Worm (Caenorhabditis elegans): ENCODE data around the gene gcy-33.
"Not testable (repeated sequence)": the region's sequence is repeated elsewhere in the genome, so short reads cannot be mapped to it uniquely, and the experiment has no call there.

Gene gcy-33

ce11 chrV:12020940-12021339 is 19.3 kb upstream of the gcy-33 start:
- TF ChIP-seq unc-62 (GFP tag; optimal IDR thresholded peaks at IDR 0.05) = no peak

ce11 chrV:12020026-12020425 is 18.4 kb upstream of the gcy-33 start, which contains the start of gene F10C2.3:
Gene F10C2.3, plus strand, starts transcription at chrV:12020326.
- not testable (repeated sequence) for TF ChIP-seq unc-62 (GFP tag; optimal IDR thresholded peaks at IDR 0.05)

- no peak for TF ChIP-seq unc-62 (GFP tag; optimal IDR thresholded peaks at IDR 0.05)
These were observed 11.7 kb upstream of the gcy-33 start, which contains the start of gene add-2 for ce11 chrV:12013298-12013697. Gene add-2, minus strand, starts transcription at chrV:12013406.

- no peak for TF ChIP-seq unc-62 (GFP tag; optimal IDR thresholded peaks at IDR 0.05)
These were observed 10.1 kb upstream of the gcy-33 start for ce11 chrV:12011686-12012085.

ce11 chrV:12006495-12006894 is 4.9 kb upstream of the gcy-33 start, which contains the start of gene F57F5.3:
Gene F57F5.3, minus strand, starts transcription at chrV:12006595.
- TF ChIP-seq unc-62 (GFP tag; optimal IDR thresholded peaks at IDR 0.05) = no peak

- TF ChIP-seq unc-62 (GFP tag; optimal IDR thresholded peaks at IDR 0.05) = no peak
These were observed 2.9 kb upstream of the gcy-33 start for ce11 chrV:12004501-12004940.

ce11 chrV:12002866-12003485 is 1.4 kb upstream of the gcy-33 start, which contains the start of gene cpr-9:
Gene cpr-9, plus strand, starts transcription at chrV:12003053.
- TF ChIP-seq unc-62 (GFP tag; optimal IDR thresholded peaks at IDR 0.05) = no peak

ce11 chrV:11997403-11997802 is 4.2 kb downstream of the gcy-33 start:
- TF ChIP-seq unc-62 (GFP tag; optimal IDR thresholded peaks at IDR 0.05) = no peak

ce11 chrV:11995862-11996261 is 5.7 kb downstream of the gcy-33 start, which contains the start of gene C52E4.12:
Gene C52E4.12, plus strand, starts transcription at chrV:11996162.
- no peak for TF ChIP-seq unc-62 (GFP tag; optimal IDR thresholded peaks at IDR 0.05)

- TF ChIP-seq unc-62 (GFP tag; optimal IDR thresholded peaks at IDR 0.05) = no peak
These were observed 7.8 kb downstream of the gcy-33 start, which contains the start of the genes cyl-1 and C52E4.7 for ce11 chrV:11993706-11994345. Gene cyl-1, minus strand, starts transcription at chrV:11993723. Gene C52E4.7, plus strand, starts transcription at chrV:11994295.

ce11 chrV:11990511-11991127 is 11.0 kb downstream of the gcy-33 start:
- TF ChIP-seq unc-62 (GFP tag; optimal IDR thresholded peaks at IDR 0.05) = no peak

ce11 chrV:11989861-11990260 is 11.7 kb downstream of the gcy-33 start:
- no peak for TF ChIP-seq unc-62 (GFP tag; optimal IDR thresholded peaks at IDR 0.05)

ce11 chrV:11986078-11986869 is 15.3 kb downstream of the gcy-33 start:
- no peak for TF ChIP-seq unc-62 (GFP tag; optimal IDR thresholded peaks at IDR 0.05)

ce11 chrV:11985384-11985783 is 16.2 kb downstream of the gcy-33 start, which contains the start of gene mans-2:
Gene mans-2, minus strand, starts transcription at chrV:11985484.
- TF ChIP-seq unc-62 (GFP tag; optimal IDR thresholded peaks at IDR 0.05) = no peak

ce11 chrV:11982309-11982708 is 19.3 kb downstream of the gcy-33 start, which contains the start of gene rpt-1:
Gene rpt-1, minus strand, starts transcription at chrV:11982397.
- TF ChIP-seq unc-62 (GFP tag; optimal IDR thresholded peaks at IDR 0.05) = no peak
